Fruit fly (Drosophila melanogaster) whole organism, pupa: ENCODE measurements around the gene CG2712.

Experiments used
- CG14655 ChIP-seq: fragments of 200-800 bp; sonication (Bioruptor generic); optimal IDR thresholded peaks from 3 replicates; lab custom pipeline; 2017; ENCODE audit warnings: mild to moderate bottlenecking, missing biosample characterization, missing genetic modification reagents, missing genetic modification characterization
- CG15710 ChIP-seq: fragments of 200-800 bp; sonication (Bioruptor generic); optimal IDR thresholded peaks from 2 replicates; lab custom pipeline; 2018; ENCODE audit warnings: missing biosample characterization, mild to moderate bottlenecking, missing genetic modification characterization, moderate library complexity
- CG34367 ChIP-seq: fragments of 200-800 bp; sonication (Bioruptor generic); optimal IDR thresholded peaks from 2 replicates; lab custom pipeline; 2018; ENCODE audit warnings: missing biosample characterization, mild to moderate bottlenecking, missing genetic modification characterization
- CG4496 ChIP-seq: fragments of 200-800 bp; sonication (Bioruptor generic); IDR thresholded peaks from 3 replicates; pipeline ENCODE4 v1.3.6; 2022; ENCODE audit warnings: missing biosample characterization, missing genetic modification characterization
- CG9948 ChIP-seq: fragments of 200-800 bp; sonication (Bioruptor generic); optimal IDR thresholded peaks from 2 replicates; lab custom pipeline; 2018; ENCODE audit warnings: missing biosample characterization, mild to moderate bottlenecking, missing genetic modification characterization, moderate library complexity
- D1 ChIP-seq: fragments of 200-800 bp; sonication (Bioruptor generic); optimal IDR thresholded peaks from 2 replicates; lab custom pipeline; 2018; ENCODE audit warnings: missing biosample characterization, mild to moderate bottlenecking, missing genetic modification characterization, moderate library complexity
- EcR ChIP-seq: fragments of 200-800 bp; sonication (Bioruptor generic); optimal IDR thresholded peaks from 3 replicates; lab custom pipeline; 2019; ENCODE audit warnings: missing biosample characterization, missing genetic modification characterization, mild to moderate bottlenecking, moderate library complexity, missing genetic modification reagents
- Ets98B ChIP-seq: fragments of 200-800 bp; sonication (Bioruptor generic); IDR thresholded peaks from 2 replicates; pipeline ENCODE4 v1.3.6; 2022; ENCODE audit warnings: missing biosample characterization, missing genetic modification characterization
- Pif1A ChIP-seq: fragments of 200-800 bp; sonication (Bioruptor generic); optimal IDR thresholded peaks from 3 replicates; lab custom pipeline; 2016; ENCODE audit warnings: missing biosample characterization, missing genetic modification characterization
- Pif1B ChIP-seq: fragments of 200-800 bp; sonication (Bioruptor generic); optimal IDR thresholded peaks from 3 replicates; lab custom pipeline; 2016; ENCODE audit warnings: missing biosample characterization, missing genetic modification characterization
- Snoo ChIP-seq: fragments of 200-800 bp; sonication (Bioruptor generic); optimal IDR thresholded peaks from 3 replicates; lab custom pipeline; 2017; ENCODE audit warnings: missing biosample characterization, mild to moderate bottlenecking, missing genetic modification characterization, inconsistent platforms
- gl ChIP-seq: fragments of 200-800 bp; sonication (Bioruptor generic); optimal IDR thresholded peaks from 2 replicates; lab custom pipeline; 2018; ENCODE audit warnings: missing biosample characterization, mild to moderate bottlenecking, missing genetic modification characterization

DNA sequence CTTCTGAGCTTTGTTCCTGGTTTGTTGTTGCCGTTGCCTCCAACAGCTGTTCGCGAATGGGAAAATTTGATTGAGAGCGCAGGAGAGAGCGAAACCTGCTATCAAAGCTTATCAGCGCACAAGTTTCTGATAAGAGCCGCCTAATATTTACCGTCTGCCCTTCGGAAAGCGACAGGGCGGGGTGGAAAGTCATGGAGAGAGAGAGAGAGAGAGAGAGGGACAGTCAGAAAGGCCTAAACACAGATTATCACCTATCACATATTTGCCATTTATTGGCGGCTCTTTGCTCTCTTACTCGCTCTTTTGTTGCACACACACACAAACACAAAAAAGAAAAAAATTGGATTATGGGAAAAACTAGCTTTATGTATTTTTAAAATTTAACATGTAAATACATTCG, 11.3 kb downstream of the CG2712 start:
- no peak for TF ChIP-seq Ets98B
- TF ChIP-seq EcR (GFP tag; lab: Kevin White, UChicago), result no peak
- no peak for TF ChIP-seq CG4496
- TF ChIP-seq Pif1A (GFP tag; lab: Kevin White, UChicago), result no peak
- TF ChIP-seq D1 (tag; lab: Kevin White, UChicago), result no peak
- no peak for TF ChIP-seq CG14655 (GFP tag; lab: Kevin White, UChicago)
- TF ChIP-seq CG9948, result no peak
- no peak for TF ChIP-seq CG34367 (tag; lab: Kevin White, UChicago)
- no peak for TF ChIP-seq Pif1B (GFP tag; lab: Kevin White, UChicago)
- no peak for TF ChIP-seq CG15710
- no peak for TF ChIP-seq gl (tag; lab: Kevin White, UChicago)
- no peak for TF ChIP-seq Snoo (tag; lab: Kevin White, UChicago)
